Worm (Caenorhabditis elegans) whole organism, young adult: ENCODE data around the gene dnj-17.

Experiments
- B0261.1 ChIP-seq: sonication (generic microtip); optimal IDR thresholded peaks from 2 replicates; lab custom pipeline; 2016; ENCODE audit warnings: mild to moderate bottlenecking, missing genetic modification characterization, moderate library complexity, missing compliant biosample characterization
- B0336.3 ChIP-seq: fragments of 200-800 bp; sonication (Bioruptor generic); IDR thresholded peaks from 2 replicates; pipeline ENCODE4 v1.3.6; 2022; ENCODE audit warnings: missing genetic modification characterization, missing compliant biosample characterization
- D2030.7 ChIP-seq: fragments of 200-800 bp; sonication (Bioruptor generic); IDR thresholded peaks from 2 replicates; pipeline ENCODE4 v1.3.6; 2022; ENCODE audit warnings: missing genetic modification reagents, missing genetic modification characterization, missing compliant biosample characterization
- Y67H2A.10 ChIP-seq: fragments of 200-800 bp; sonication (Bioruptor generic); conservative IDR thresholded peaks from 2 replicates; pipeline ENCODE4 v1.3.6; 2022; ENCODE audit warnings: missing genetic modification reagents, missing genetic modification characterization, missing compliant biosample characterization
- Y79H2A.3 ChIP-seq: fragments of 200-800 bp; sonication (Bioruptor generic); conservative IDR thresholded peaks from 2 replicates; pipeline ENCODE4 v1.3.6; 2022; ENCODE audit warnings: missing genetic modification reagents, missing genetic modification characterization, missing compliant biosample characterization
- ama-1 ChIP-seq, 3 experiments: fragments of 150-350 bp in 1 of 3; sonication (generic microtip) in 2 of 3; optimal IDR thresholded peaks; 2 replicates each; lab custom pipeline; 2014 to 2018; ENCODE audit warnings: missing biosample characterization in 2 of 3, missing genetic modification characterization in 2 of 3, missing genetic modification reagents in 2 of 3
- attf-5 ChIP-seq: fragments of 200-800 bp; sonication (Bioruptor generic); optimal IDR thresholded peaks from 2 replicates; lab custom pipeline; 2018; ENCODE audit warnings: mild to moderate bottlenecking, missing genetic modification characterization, missing compliant biosample characterization
- ets-4 ChIP-seq: fragments of 200-800 bp; sonication (Bioruptor generic); optimal IDR thresholded peaks from 2 replicates; lab custom pipeline; 2018; ENCODE audit warnings: mild to moderate bottlenecking, missing genetic modification characterization, missing compliant biosample characterization
- hlh-12 ChIP-seq: sonication (generic microtip); optimal IDR thresholded peaks from 2 replicates; lab custom pipeline; 2016; ENCODE audit warnings: missing genetic modification characterization, missing compliant biosample characterization
- nhr-90 ChIP-seq: sonication (generic microtip); optimal IDR thresholded peaks from 2 replicates; lab custom pipeline; 2016; ENCODE audit warnings: missing genotype, mild to moderate bottlenecking, missing genetic modification characterization, missing compliant biosample characterization
- snpc-4 ChIP-seq, 5 experiments: fragments of 150-350 bp in 1 of 5; sonication (generic microtip) in 4 of 5; optimal IDR thresholded peaks; 2 replicates each; lab custom pipeline; 2014 to 2018; ENCODE audit warnings: missing genetic modification characterization in 5 of 5, missing biosample characterization in 3 of 5, antibody characterized with exemption in 2 of 5, mild to moderate bottlenecking in 2 of 5, missing compliant biosample characterization in 2 of 5, missing genotype in 2 of 5, moderate library complexity in 2 of 5, missing genetic modification reagents in 1 of 5
- ztf-28 ChIP-seq: fragments of 200-800 bp; sonication (Bioruptor generic); IDR thresholded peaks from 2 replicates; pipeline ENCODE4 v1.3.6; 2022; ENCODE audit warnings: missing genetic modification reagents, missing genetic modification characterization, missing compliant biosample characterization

- TF ChIP-seq ets-4 (GFP tag; lab: Kevin White, UChicago) (no peak), B0261.1 (tag; lab: Kevin White, UChicago) (no peak), snpc-4 (GFP tag; optimal IDR thresholded peaks at IDR 0.05; lab: Kevin White, UChicago) (no peak), snpc-4 (tag; optimal IDR thresholded peaks at IDR 0.05; lab: Kevin White, UChicago) (peak in 1 of 4 experiments; percentile 15), hlh-12 (tag; lab: Kevin White, UChicago) (no peak), ztf-28 (GFP tag; lab: Robert Waterston, UW) (no peak), B0336.3 (GFP tag; lab: Robert Waterston, UW) (no peak; the same call in 1 of the 2 replicates), Y67H2A.10 (no peak), nhr-90 (tag; lab: Kevin White, UChicago) (no peak), attf-5 (GFP tag; lab: Kevin White, UChicago) (peak; percentile 71), ama-1 (optimal IDR thresholded peaks at IDR 0.05; lab: Kevin White, UChicago) (no peak), ama-1 (GFP tag; optimal IDR thresholded peaks at IDR 0.05; lab: Kevin White, UChicago) (no peak), Y79H2A.3 (GFP tag; lab: Robert Waterston, UW) (no peak), D2030.7 (GFP tag; lab: Robert Waterston, UW) (no peak)
Measured at ce11 chrIII:13377249-13377648, 15.9 kb downstream of the dnj-17 start.
